Worm (Caenorhabditis elegans) whole organism, mixed stage, embryonic: ENCODE data around the gene crn-2.

ENCODE experiments used
- M03D4.4 ChIP-seq: sonication (generic microtip); optimal IDR thresholded peaks from 2 replicates; lab custom pipeline; 2017; ENCODE audit warnings: mild to moderate bottlenecking, missing genetic modification characterization, missing compliant biosample characterization
- blmp-1 ChIP-seq: fragments of 150-350 bp; optimal IDR thresholded peaks from 2 replicates; lab custom pipeline; 2014; ENCODE audit warnings: missing biosample characterization, missing genetic modification characterization
- ceh-39 ChIP-seq: fragments of 150-350 bp; optimal IDR thresholded peaks from 2 replicates; lab custom pipeline; 2014; ENCODE audit warnings: missing biosample characterization, missing genetic modification characterization
- ceh-43 ChIP-seq: fragments of 200-800 bp; sonication (Bioruptor generic); optimal IDR thresholded peaks from 2 replicates; lab custom pipeline; 2018; ENCODE audit warnings: mild to moderate bottlenecking, missing genetic modification characterization, moderate library complexity, missing compliant biosample characterization
- ces-1 ChIP-seq: fragments of 150-350 bp; optimal IDR thresholded peaks from 2 replicates; lab custom pipeline; 2014; ENCODE audit warnings: missing biosample characterization, missing genetic modification reagents, missing genetic modification characterization
- cnd-1 ChIP-seq: fragments of 200-800 bp; sonication (Bioruptor generic); optimal IDR thresholded peaks from 2 replicates; lab custom pipeline; 2018; ENCODE audit warnings: mild to moderate bottlenecking, missing genetic modification characterization, missing compliant biosample characterization
- drap-1 ChIP-seq: fragments of 200-800 bp; sonication (Bioruptor generic); optimal IDR thresholded peaks from 3 replicates; lab custom pipeline; 2018; ENCODE audit warnings: mild to moderate bottlenecking, missing genetic modification characterization, missing compliant biosample characterization
- elt-1 ChIP-seq: sonication (generic microtip); optimal IDR thresholded peaks from 2 replicates; lab custom pipeline; 2017; ENCODE audit warnings: missing genetic modification characterization, mild to moderate bottlenecking, missing compliant biosample characterization, antibody characterized with exemption, moderate library complexity, borderline replicate concordance; ENCODE audit not compliant: insufficient read depth
- elt-3 ChIP-seq: fragments of 150-350 bp; optimal IDR thresholded peaks from 2 replicates; lab custom pipeline; 2014; ENCODE audit warnings: missing biosample characterization, missing genetic modification characterization
- flh-1 ChIP-seq: fragments of 200-800 bp; sonication (Bioruptor generic); optimal IDR thresholded peaks from 2 replicates; lab custom pipeline; 2018; ENCODE audit warnings: mild to moderate bottlenecking, missing genetic modification characterization, moderate library complexity, missing compliant biosample characterization
- ham-2 ChIP-seq: fragments of 200-800 bp; sonication (Bioruptor generic); optimal IDR thresholded peaks from 2 replicates; lab custom pipeline; 2018; ENCODE audit warnings: mild to moderate bottlenecking, missing genetic modification characterization, missing compliant biosample characterization
- hlh-1 ChIP-seq: fragments of 150-350 bp; optimal IDR thresholded peaks from 2 replicates; lab custom pipeline; 2014; ENCODE audit warnings: missing biosample characterization, missing genetic modification reagents, missing genetic modification characterization
- lin-13 ChIP-seq: fragments of 150-350 bp; optimal IDR thresholded peaks from 2 replicates; lab custom pipeline; 2014; ENCODE audit warnings: missing biosample characterization, missing genetic modification characterization
- lin-32 ChIP-seq: fragments of 200-800 bp; sonication (Bioruptor generic); optimal IDR thresholded peaks from 2 replicates; lab custom pipeline; 2018; ENCODE audit warnings: mild to moderate bottlenecking, missing genetic modification characterization, missing compliant biosample characterization
- lsy-2 ChIP-seq: fragments of 150-350 bp; optimal IDR thresholded peaks from 2 replicates; lab custom pipeline; 2014; ENCODE audit warnings: missing biosample characterization, missing genetic modification characterization
- mep-1 ChIP-seq: fragments of 150-350 bp; optimal IDR thresholded peaks from 2 replicates; lab custom pipeline; 2017; ENCODE audit warnings: missing biosample characterization, missing genetic modification reagents, missing genetic modification characterization, inconsistent platforms
- mls-2 ChIP-seq: sonication (generic microtip); optimal IDR thresholded peaks from 2 replicates; lab custom pipeline; 2016; ENCODE audit warnings: mild to moderate bottlenecking, missing genetic modification characterization, moderate library complexity, missing compliant biosample characterization
- nhr-12 ChIP-seq: fragments of 150-350 bp; optimal IDR thresholded peaks from 2 replicates; lab custom pipeline; 2014; ENCODE audit warnings: missing biosample characterization, missing genetic modification characterization
- nhr-2 ChIP-seq: fragments of 150-350 bp; optimal IDR thresholded peaks from 2 replicates; lab custom pipeline; 2014; ENCODE audit warnings: missing biosample characterization, missing genetic modification characterization
- nhr-237 ChIP-seq: fragments of 150-350 bp; optimal IDR thresholded peaks from 2 replicates; lab custom pipeline; 2014; ENCODE audit warnings: missing biosample characterization, missing genetic modification characterization
- nhr-28 ChIP-seq: fragments of 150-350 bp; optimal IDR thresholded peaks from 2 replicates; lab custom pipeline; 2014; ENCODE audit warnings: missing biosample characterization, missing genetic modification characterization
- nhr-76 ChIP-seq: sonication (generic microtip); optimal IDR thresholded peaks from 2 replicates; lab custom pipeline; 2017; ENCODE audit warnings: missing biosample characterization, missing genetic modification characterization
- pha-4 ChIP-seq: fragments of 150-350 bp; optimal IDR thresholded peaks from 2 replicates; lab custom pipeline; 2018; ENCODE audit warnings: missing biosample characterization, missing genetic modification reagents, missing genetic modification characterization
- sem-2 ChIP-seq: fragments of 200-800 bp; sonication (Bioruptor generic); optimal IDR thresholded peaks from 2 replicates; lab custom pipeline; 2018; ENCODE audit warnings: mild to moderate bottlenecking, missing genetic modification characterization, missing compliant biosample characterization
- snpc-4 ChIP-seq: fragments of 150-350 bp; optimal IDR thresholded peaks from 2 replicates; lab custom pipeline; 2014; ENCODE audit warnings: missing biosample characterization, missing genetic modification characterization
- sptf-1 ChIP-seq: sonication (generic microtip); optimal IDR thresholded peaks from 2 replicates; lab custom pipeline; 2017; ENCODE audit warnings: mild to moderate bottlenecking, missing genetic modification characterization, moderate library complexity, missing compliant biosample characterization
- tbx-8 ChIP-seq: fragments of 200-800 bp; sonication (Bioruptor generic); optimal IDR thresholded peaks from 2 replicates; lab custom pipeline; 2018; ENCODE audit warnings: mild to moderate bottlenecking, missing genetic modification characterization, moderate library complexity, missing compliant biosample characterization
- unc-120 ChIP-seq: sonication (generic microtip); optimal IDR thresholded peaks from 2 replicates; lab custom pipeline; 2017; ENCODE audit warnings: missing genetic modification characterization, missing compliant biosample characterization; ENCODE audit not compliant: poor library complexity, severe bottlenecking
- unc-39 ChIP-seq: fragments of 150-350 bp; optimal IDR thresholded peaks from 2 replicates; lab custom pipeline; 2014; ENCODE audit warnings: missing biosample characterization, missing genetic modification characterization
- unc-62 ChIP-seq: fragments of 150-350 bp; optimal IDR thresholded peaks from 2 replicates; lab custom pipeline; 2014; ENCODE audit warnings: missing biosample characterization, missing genetic modification reagents, missing genetic modification characterization
- zip-8 ChIP-seq: fragments of 150-350 bp; optimal IDR thresholded peaks from 2 replicates; lab custom pipeline; 2014; ENCODE audit warnings: missing biosample characterization, missing genetic modification characterization
- ztf-11 ChIP-seq: fragments of 150-350 bp; optimal IDR thresholded peaks from 2 replicates; lab custom pipeline; 2014; ENCODE audit warnings: missing biosample characterization, missing genetic modification characterization

crn-2 gene

ce11 chrV:5576008-5576407 is 18.4 kb upstream of the crn-2 start:
- TF ChIP-seq nhr-237 (tag; lab: Kevin White, UChicago), result no peak
- no peak for TF ChIP-seq hlh-1 (tag; lab: Kevin White, UChicago)
- no peak for TF ChIP-seq flh-1 (GFP tag; lab: Kevin White, UChicago)
- no peak for TF ChIP-seq M03D4.4 (tag; lab: Kevin White, UChicago)
- no peak for TF ChIP-seq mls-2 (tag; lab: Kevin White, UChicago)
- TF ChIP-seq nhr-76 (tag; lab: Kevin White, UChicago), result no peak
- no peak for TF ChIP-seq lsy-2
- TF ChIP-seq snpc-4 (tag; lab: Kevin White, UChicago), result no peak
- no peak for TF ChIP-seq nhr-12 (tag; lab: Kevin White, UChicago)

- TF ChIP-seq nhr-28 (tag; lab: Kevin White, UChicago), result no peak
- TF ChIP-seq lin-13, result no peak
- TF ChIP-seq unc-39 (tag; lab: Kevin White, UChicago), result no peak
- TF ChIP-seq unc-120, result no peak
- no peak for TF ChIP-seq tbx-8
- no peak for TF ChIP-seq nhr-76 (tag; lab: Kevin White, UChicago)
- TF ChIP-seq ztf-11 (tag; lab: Kevin White, UChicago), result no peak
- TF ChIP-seq ceh-43 (GFP tag; lab: Kevin White, UChicago), result no peak
- no peak for TF ChIP-seq flh-1 (GFP tag; lab: Kevin White, UChicago)
- TF ChIP-seq nhr-2, result no peak
- TF ChIP-seq mep-1 (tag; lab: Kevin White, UChicago), result no peak
- no peak for TF ChIP-seq ham-2 (GFP tag; lab: Kevin White, UChicago)
- TF ChIP-seq mls-2 (tag; lab: Kevin White, UChicago), result no peak
- TF ChIP-seq pha-4, result no peak
- TF ChIP-seq drap-1 (GFP tag; lab: Kevin White, UChicago), result no peak
These were observed 14.7 kb upstream of the crn-2 start for ce11 chrV:5579666-5580065.

- TF ChIP-seq lin-13 (no peak), unc-39 (tag; lab: Kevin White, UChicago) (no peak), ztf-11 (tag; lab: Kevin White, UChicago) (no peak), elt-3 (tag; lab: Kevin White, UChicago) (peak; percentile 54), nhr-237 (tag; lab: Kevin White, UChicago) (peak; percentile 2), drap-1 (GFP tag; lab: Kevin White, UChicago) (no peak), lsy-2 (peak; percentile 55), ham-2 (GFP tag; lab: Kevin White, UChicago) (peak; percentile 81), snpc-4 (tag; lab: Kevin White, UChicago) (no peak), zip-8 (tag; lab: Kevin White, UChicago) (no peak), blmp-1 (tag; lab: Kevin White, UChicago) (no peak), unc-120 (peak; percentile 56), mls-2 (tag; lab: Kevin White, UChicago) (peak; percentile 69), sptf-1 (no peak), ces-1 (peak; percentile 63), unc-62 (GFP tag; lab: Kevin White, UChicago) (peak; percentile 32), mep-1 (tag; lab: Kevin White, UChicago) (peak; percentile 48), ceh-39 (tag; lab: Kevin White, UChicago) (no peak), flh-1 (GFP tag; lab: Kevin White, UChicago) (no peak), sem-2 (GFP tag; lab: Kevin White, UChicago) (no peak), M03D4.4 (tag; lab: Kevin White, UChicago) (no peak), nhr-28 (tag; lab: Kevin White, UChicago) (no peak), pha-4 (peak; percentile 70)
- TF ChIP-seq, all 35 proteins: peak for 10
These were observed 13.9 kb upstream of the crn-2 start for ce11 chrV:5580517-5580916.

- no peak for TF ChIP-seq lin-32
- no peak for TF ChIP-seq blmp-1 (tag; lab: Kevin White, UChicago)
- TF ChIP-seq drap-1 (GFP tag; lab: Kevin White, UChicago), result no peak
- TF ChIP-seq unc-120, result no peak
- no peak for TF ChIP-seq tbx-8
- TF ChIP-seq unc-39 (tag; lab: Kevin White, UChicago), result no peak
- TF ChIP-seq unc-62 (GFP tag; lab: Kevin White, UChicago), result no peak
- TF ChIP-seq pha-4, result no peak
- TF ChIP-seq ceh-43 (GFP tag; lab: Kevin White, UChicago), result no peak
- no peak for TF ChIP-seq nhr-76 (tag; lab: Kevin White, UChicago)
- no peak for TF ChIP-seq ceh-39 (tag; lab: Kevin White, UChicago)
- no peak for TF ChIP-seq lsy-2
- no peak for TF ChIP-seq ztf-11 (tag; lab: Kevin White, UChicago)
- no peak for TF ChIP-seq lin-13
- no peak for TF ChIP-seq hlh-1 (tag; lab: Kevin White, UChicago)
- TF ChIP-seq elt-1 (tag; lab: Kevin White, UChicago), result no peak
- TF ChIP-seq cnd-1 (tag; lab: Kevin White, UChicago), result no peak
- no peak for TF ChIP-seq sptf-1
These were observed 13.1 kb upstream of the crn-2 start, which contains the start of gene klc-2 for ce11 chrV:5581312-5581711. TSS of gene klc-2 (minus strand) at chrV:5581412.
